Fruit fly (Drosophila melanogaster) whole organism, embryonic: ENCODE results near the gene CG8861.

ENCODE experiments used
- Antp ChIP-seq: fragments of 200-800 bp; sonication (Bioruptor generic); optimal IDR thresholded peaks from 3 replicates; lab custom pipeline; 2016; ENCODE audit warnings: missing biosample characterization, missing genetic modification characterization
- Asciz ChIP-seq: fragments of 200-800 bp; sonication (Bioruptor generic); optimal IDR thresholded peaks from 2 replicates; lab custom pipeline; 2017; ENCODE audit warnings: missing biosample characterization, mild to moderate bottlenecking, missing genetic modification characterization, missing genetic modification reagents
- B-H1 ChIP-seq: fragments of 200-800 bp; sonication (Bioruptor generic); IDR thresholded peaks from 3 replicates; pipeline ENCODE4 v1.3.6; 2022; ENCODE audit warnings: missing biosample characterization, missing genetic modification characterization
- Blimp-1 ChIP-seq: fragments of 200-800 bp; sonication (Bioruptor generic); optimal IDR thresholded peaks from 3 replicates; lab custom pipeline; 2018; ENCODE audit warnings: missing biosample characterization, missing genetic modification characterization, mild to moderate bottlenecking, moderate library complexity, missing genetic modification reagents
- Bteb2 ChIP-seq: fragments of 200-800 bp; sonication (Bioruptor generic); optimal IDR thresholded peaks from 2 replicates; lab custom pipeline; 2016; ENCODE audit warnings: missing biosample characterization, missing genetic modification characterization
- CG11398 ChIP-seq: fragments of 200-800 bp; sonication (Bioruptor generic); optimal IDR thresholded peaks from 2 replicates; lab custom pipeline; 2016; ENCODE audit warnings: missing biosample characterization, missing genetic modification characterization
- CG11696 ChIP-seq: fragments of 200-800 bp; sonication (Bioruptor generic); IDR thresholded peaks from 2 replicates; pipeline ENCODE4 v1.3.6; 2022; ENCODE audit warnings: missing biosample characterization, missing genetic modification characterization
- CG13424 ChIP-seq: fragments of 200-800 bp; sonication (Bioruptor generic); optimal IDR thresholded peaks from 2 replicates; lab custom pipeline; 2019; ENCODE audit warnings: missing biosample characterization, mild to moderate bottlenecking, missing genetic modification characterization, moderate library complexity
- CG1832 ChIP-seq: fragments of 200-800 bp; sonication (Bioruptor generic); optimal IDR thresholded peaks from 2 replicates; lab custom pipeline; 2017; ENCODE audit warnings: missing biosample characterization, mild to moderate bottlenecking, missing genetic modification characterization, inconsistent platforms
- CG31441 ChIP-seq: fragments of 200-800 bp; sonication (Bioruptor generic); IDR thresholded peaks from 2 replicates; pipeline ENCODE4 v1.3.6; 2022; ENCODE audit warnings: missing biosample characterization, missing genetic modification characterization
- CG34224 ChIP-seq: fragments of 200-800 bp; sonication (Bioruptor generic); IDR thresholded peaks from 3 replicates; pipeline ENCODE4 v1.3.6; 2022; ENCODE audit warnings: missing biosample characterization, missing genetic modification characterization; ENCODE audit not compliant: partially characterized antibody
- CG34422 ChIP-seq: fragments of 200-800 bp; sonication (Bioruptor generic); IDR thresholded peaks from 3 replicates; pipeline ENCODE4 v1.3.6; 2022; ENCODE audit warnings: missing biosample characterization, missing genetic modification characterization
- CG4404 ChIP-seq: fragments of 200-800 bp; sonication (Bioruptor generic); IDR thresholded peaks from 2 replicates; pipeline ENCODE4 v1.3.6; 2022; ENCODE audit warnings: missing biosample characterization, missing genetic modification characterization
- CG6689 ChIP-seq: fragments of 200-800 bp; sonication (Bioruptor generic); IDR thresholded peaks from 2 replicates; pipeline ENCODE4 v1.3.6; 2022; ENCODE audit warnings: missing biosample characterization, missing genetic modification characterization
- CG7556 ChIP-seq: fragments of 200-800 bp; sonication (Bioruptor generic); optimal IDR thresholded peaks from 2 replicates; lab custom pipeline; 2017; ENCODE audit warnings: missing biosample characterization, mild to moderate bottlenecking, missing genetic modification characterization
- CG7786 ChIP-seq: fragments of 200-800 bp; sonication (Bioruptor generic); optimal IDR thresholded peaks from 2 replicates; lab custom pipeline; 2016; ENCODE audit warnings: missing biosample characterization, missing genetic modification characterization
- CG7928 ChIP-seq: fragments of 200-800 bp; sonication (Bioruptor generic); optimal IDR thresholded peaks from 2 replicates; lab custom pipeline; 2017; ENCODE audit warnings: missing biosample characterization, mild to moderate bottlenecking, missing genetic modification characterization
- CG9437 ChIP-seq: fragments of 200-800 bp; sonication (Bioruptor generic); optimal IDR thresholded peaks from 2 replicates; lab custom pipeline; 2018; ENCODE audit warnings: missing biosample characterization, mild to moderate bottlenecking, missing genetic modification characterization
- Dref ChIP-seq: fragments of 200-800 bp; sonication (Bioruptor generic); IDR thresholded peaks from 2 replicates; pipeline ENCODE4 v1.3.6; 2022; ENCODE audit warnings: missing biosample characterization, missing genetic modification characterization
- E2f2 ChIP-seq: fragments of 200-800 bp; sonication (Bioruptor generic); IDR thresholded peaks from 2 replicates; pipeline ENCODE4 v1.3.6; 2022; ENCODE audit warnings: missing biosample characterization, missing genetic modification characterization
- Gug ChIP-seq: fragments of 200-800 bp; sonication (Bioruptor generic); IDR thresholded peaks from 4 replicates; pipeline ENCODE4 v1.3.6; 2022; ENCODE audit warnings: missing biosample characterization, missing genetic modification characterization
- H2.0 ChIP-seq: fragments of 200-800 bp; sonication (Bioruptor generic); IDR thresholded peaks from 2 replicates; pipeline ENCODE4 v1.3.6; 2022; ENCODE audit warnings: missing biosample characterization, missing genetic modification characterization
- Hr39 ChIP-seq: fragments of >200 bp; optimal IDR thresholded peaks from 2 replicates; lab custom pipeline; 2017
- Hr51 ChIP-seq, 2 experiments: fragments of 200-800 bp; sonication (Bioruptor generic); optimal IDR thresholded peaks; 2 replicates in 1 of 2; 3 replicates in 1 of 2; lab custom pipeline; 2016 to 2018; ENCODE audit warnings: missing biosample characterization in 2 of 2, missing genetic modification characterization in 2 of 2, mild to moderate bottlenecking in 1 of 2, moderate library complexity in 1 of 2
- Hsf ChIP-seq: fragments of 200-800 bp; sonication (Bioruptor generic); optimal IDR thresholded peaks from 3 replicates; lab custom pipeline; 2016; ENCODE audit warnings: missing biosample characterization, missing genetic modification characterization
- Med ChIP-seq: fragments of 200-800 bp; sonication (Bioruptor generic); peaks from one replicate; lab custom pipeline; 2016; ENCODE audit warnings: missing biosample characterization, missing genetic modification characterization, mild to moderate bottlenecking, inconsistent platforms, moderate library complexity
- Nf-YC ChIP-seq: fragments of 200-800 bp; optimal IDR thresholded peaks from 3 replicates; lab custom pipeline; 2019; ENCODE audit warnings: missing biosample characterization, mild to moderate bottlenecking, missing genetic modification characterization, moderate library complexity
- Pdp1 ChIP-seq, 2 experiments: fragments of 200-800 bp; sonication (Bioruptor generic); optimal IDR thresholded peaks; 3 replicates each; lab custom pipeline; 2016; ENCODE audit warnings: missing biosample characterization in 2 of 2, missing genetic modification characterization in 2 of 2, mild to moderate bottlenecking in 1 of 2, moderate library complexity in 1 of 2
- Sox102F ChIP-seq: fragments of 200-800 bp; sonication (Bioruptor generic); optimal IDR thresholded peaks from 2 replicates; lab custom pipeline; 2018; ENCODE audit warnings: missing biosample characterization, mild to moderate bottlenecking, missing genetic modification characterization, moderate library complexity
- Stat92E ChIP-seq, 3 experiments: fragments of >200 bp in 2 of 3; fragments of 200-800 bp in 1 of 3; sonication (Bioruptor generic) in 1 of 3; optimal IDR thresholded peaks; 2 replicates each; lab custom pipeline; 2017 to 2019; ENCODE audit warnings: missing biosample characterization in 3 of 3, missing genetic modification characterization in 3 of 3, mild to moderate bottlenecking in 1 of 3, moderate library complexity in 1 of 3
- br ChIP-seq: fragments of >200 bp; optimal IDR thresholded peaks from 2 replicates; lab custom pipeline; 2017
- caup ChIP-seq: fragments of 200-800 bp; sonication (Bioruptor generic); optimal IDR thresholded peaks from 3 replicates; lab custom pipeline; 2017; ENCODE audit warnings: missing biosample characterization, mild to moderate bottlenecking, missing genetic modification characterization, moderate library complexity; ENCODE audit not compliant: severe bottlenecking
- chinmo ChIP-seq: fragments of 200-800 bp; sonication (Bioruptor generic); IDR thresholded peaks from 4 replicates; pipeline ENCODE4 v1.3.6; 2022; ENCODE audit warnings: missing biosample characterization, missing genetic modification characterization; ENCODE audit not compliant: partially characterized antibody
- disco-r ChIP-seq: fragments of 200-800 bp; sonication (Bioruptor generic); optimal IDR thresholded peaks from 2 replicates; lab custom pipeline; 2016; ENCODE audit warnings: missing biosample characterization, missing genetic modification characterization
- dmrt11E ChIP-seq: fragments of 200-800 bp; sonication (Bioruptor generic); optimal IDR thresholded peaks from 3 replicates; lab custom pipeline; 2018; ENCODE audit warnings: missing biosample characterization, mild to moderate bottlenecking, missing genetic modification characterization, moderate library complexity
- hkb ChIP-seq, 2 experiments: fragments of 200-800 bp in 1 of 2; fragments of >200 bp in 1 of 2; sonication (Bioruptor generic) in 1 of 2; IDR thresholded peaks in 1 of 2; optimal IDR thresholded peaks in 1 of 2; 2 replicates each; pipeline versions ENCODE4 v1.3.6 to Lab custom; 2017 to 2022; ENCODE audit warnings: missing biosample characterization in 1 of 2, missing genetic modification characterization in 1 of 2
- ind ChIP-seq: fragments of 200-800 bp; sonication (Bioruptor generic); optimal IDR thresholded peaks from 3 replicates; lab custom pipeline; 2016; ENCODE audit warnings: missing biosample characterization, missing genetic modification characterization
- kay ChIP-seq: fragments of 200-800 bp; sonication (Bioruptor generic); optimal IDR thresholded peaks from 2 replicates; lab custom pipeline; 2016; ENCODE audit warnings: missing biosample characterization, missing genetic modification characterization
- lab ChIP-seq: fragments of 200-800 bp; sonication (Bioruptor generic); optimal IDR thresholded peaks from 3 replicates; lab custom pipeline; 2017; ENCODE audit warnings: missing biosample characterization, missing genetic modification characterization, mild to moderate bottlenecking, moderate library complexity, missing genetic modification reagents
- lov ChIP-seq, 2 experiments: fragments of 200-800 bp in 1 of 2; fragments of >200 bp in 1 of 2; sonication (Bioruptor generic) in 1 of 2; IDR thresholded peaks in 1 of 2; optimal IDR thresholded peaks in 1 of 2; 2 replicates in 1 of 2; 3 replicates in 1 of 2; pipeline versions ENCODE4 v1.3.6 to Lab custom; 2017 to 2022; ENCODE audit warnings: missing biosample characterization in 1 of 2, missing genetic modification characterization in 1 of 2
- pita ChIP-seq: fragments of 200-800 bp; sonication (Bioruptor generic); optimal IDR thresholded peaks from 2 replicates; lab custom pipeline; 2017; ENCODE audit warnings: missing biosample characterization, mild to moderate bottlenecking, missing genetic modification characterization
- ro ChIP-seq: fragments of 200-800 bp; sonication (Bioruptor generic); IDR thresholded peaks from 2 replicates; pipeline ENCODE4 v1.3.6; 2022; ENCODE audit warnings: missing biosample characterization, missing genetic modification characterization
- scrt ChIP-seq: fragments of 200-800 bp; sonication (Bioruptor generic); optimal IDR thresholded peaks from 2 replicates; lab custom pipeline; 2018; ENCODE audit warnings: missing biosample characterization, mild to moderate bottlenecking, missing genetic modification characterization, moderate library complexity
- sd ChIP-seq: fragments of 200-800 bp; sonication (Bioruptor generic); optimal IDR thresholded peaks from 3 replicates; lab custom pipeline; 2018; ENCODE audit warnings: missing biosample characterization, mild to moderate bottlenecking, missing genetic modification characterization, moderate library complexity
- sisA ChIP-seq: fragments of 200-800 bp; sonication (Bioruptor generic); IDR thresholded peaks from 2 replicates; pipeline ENCODE4 v1.3.6; 2022; ENCODE audit warnings: missing biosample characterization, missing genetic modification characterization
- sqz ChIP-seq: fragments of 200-800 bp; sonication (Bioruptor generic); optimal IDR thresholded peaks from 3 replicates; lab custom pipeline; 2018; ENCODE audit warnings: missing biosample characterization, mild to moderate bottlenecking, missing genetic modification characterization
- stc ChIP-seq: fragments of 200-800 bp; sonication (Bioruptor generic); IDR thresholded peaks from 2 replicates; pipeline ENCODE4 v1.3.6; 2022; ENCODE audit warnings: missing biosample characterization, missing genetic modification characterization
- tin ChIP-seq: fragments of 200-800 bp; sonication (Bioruptor generic); optimal IDR thresholded peaks from 3 replicates; lab custom pipeline; 2016; ENCODE audit warnings: missing biosample characterization, missing genetic modification characterization

The CG8861 gene

dm6 chr3R:9376789-9377188, 48.5 kb upstream of the CG8861 start (continued):
- TF ChIP-seq lov (optimal IDR thresholded peaks at IDR 0.05; lab: Kevin White, UChicago), result no peak
- TF ChIP-seq lov (GFP tag; IDR thresholded peaks at IDR 0.05; lab: Robert Waterston, UW), result no peak
- no peak for TF ChIP-seq CG11398 (GFP tag; lab: Kevin White, UChicago)
- TF ChIP-seq kay (GFP tag; lab: Kevin White, UChicago), result no peak
- no peak for TF ChIP-seq sisA (GFP tag; lab: Robert Waterston, UW)
- TF ChIP-seq Stat92E (GFP tag; optimal IDR thresholded peaks at IDR 0.05; lab: Kevin White, UChicago), result no peak
- no peak for TF ChIP-seq dmrt11E (tag; lab: Kevin White, UChicago)
- no peak for TF ChIP-seq disco-r (GFP tag; lab: Kevin White, UChicago)
- TF ChIP-seq CG1832 (GFP tag; lab: Kevin White, UChicago), result no peak
- no peak for TF ChIP-seq CG6689 (GFP tag; lab: Robert Waterston, UW)
- TF ChIP-seq Hr39 (lab: Kevin White, UChicago), result no peak
- no peak for TF ChIP-seq pita (GFP tag; lab: Kevin White, UChicago)
- TF ChIP-seq, all 482 proteins: peak for 5

dm6 chr3R:9370413-9370812, 42.1 kb upstream of the CG8861 start:
- TF ChIP-seq CG34422 (GFP tag; lab: Robert Waterston, UW) (0 out of 3 replicates have a peak, but pooled peaks have one; percentile 44), CG9437 (peak; percentile 11), B-H1 (GFP tag; lab: Robert Waterston, UW) (peak; percentile 38; the same call in 1 of the 3 replicates), lab (peak; percentile 73), Blimp-1 (peak; percentile 33), chinmo (GFP tag; lab: Robert Waterston, UW) (0 out of 4 replicates have a peak, but pooled peaks have one; percentile 29), CG11696 (GFP tag; lab: Robert Waterston, UW) (peak; percentile 29; the same call in 1 of the 2 replicates), CG7556 (GFP tag; lab: Kevin White, UChicago) (peak; percentile 50), Sox102F (GFP tag; lab: Kevin White, UChicago) (peak; percentile 71), Dref (GFP tag; lab: Robert Waterston, UW) (no peak), E2f2 (peak; percentile 47), br (lab: Kevin White, UChicago) (no peak), CG4404 (GFP tag; lab: Robert Waterston, UW) (peak; percentile 37; the same call in 1 of the 2 replicates), sd (tag; lab: Kevin White, UChicago) (peak; percentile 53), CG7928 (GFP tag; lab: Kevin White, UChicago) (no peak), Antp (GFP tag; lab: Kevin White, UChicago) (peak; percentile 23), CG13424 (peak; percentile 70), H2.0 (peak; percentile 13; the same call in 1 of the 2 replicates), CG31441 (GFP tag; lab: Robert Waterston, UW) (peak; percentile 37; the same call in 1 of the 2 replicates), Med (GFP tag; lab: Kevin White, UChicago) (peak; percentile 86), CG34224 (GFP tag; lab: Robert Waterston, UW) (no peak), scrt (GFP tag; lab: Kevin White, UChicago) (peak; percentile 44), Bteb2 (peak; percentile 61), sqz (no peak), Nf-YC (tag; lab: Kevin White, UChicago) (peak; percentile 57), hkb (optimal IDR thresholded peaks at IDR 0.05; lab: Kevin White, UChicago) (no peak), hkb (GFP tag; IDR thresholded peaks at IDR 0.05; lab: Robert Waterston, UW) (peak; percentile 74), Hsf (GFP tag; lab: Kevin White, UChicago) (peak; percentile 34), ind (GFP tag; lab: Kevin White, UChicago) (peak; percentile 49), stc (GFP tag; lab: Robert Waterston, UW) (peak; percentile 73), Asciz (GFP tag; lab: Kevin White, UChicago) (peak; percentile 30), CG7786 (GFP tag; lab: Kevin White, UChicago) (peak; percentile 48), Hr51 (GFP tag; optimal IDR thresholded peaks at IDR 0.05; lab: Kevin White, UChicago) (peak in 1 of 2 experiments; percentile 84), ro (GFP tag; lab: Robert Waterston, UW) (no peak), caup (GFP tag; lab: Kevin White, UChicago) (peak; percentile 24), Pdp1 (GFP tag; optimal IDR thresholded peaks at IDR 0.05; lab: Kevin White, UChicago) (peak; percentile 28 to 49), Gug (GFP tag; lab: Robert Waterston, UW) (0 out of 4 replicates have a peak, but pooled peaks have one; percentile 3), tin (peak; percentile 3)
